Fruit fly (Drosophila melanogaster): Measurements from ENCODE around the gene GlyRS.

DNA sequence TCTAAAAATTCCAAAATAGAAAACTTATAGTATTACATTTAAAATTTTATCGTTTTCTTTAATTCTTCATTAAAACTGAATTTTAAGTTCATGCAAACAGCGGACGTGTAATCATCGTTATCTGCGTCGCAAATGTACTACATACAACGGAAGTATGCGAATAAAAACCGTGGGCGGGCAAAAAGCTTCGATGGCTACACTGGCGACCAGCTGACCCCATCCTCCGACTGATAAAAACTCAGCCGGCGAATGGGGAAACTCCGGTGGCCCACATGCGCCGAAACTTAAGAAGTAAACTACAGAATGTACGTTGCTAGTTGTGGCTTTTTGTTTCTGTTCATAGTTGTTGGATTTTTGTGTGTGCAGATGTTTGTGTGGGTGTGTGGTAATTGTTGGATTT, 42.8 kb downstream of the GlyRS start:
- no peak for TF ChIP-seq CTCF (optimal IDR thresholded peaks at IDR 0.05)
- no peak for TF ChIP-seq CG8478 (optimal IDR thresholded peaks at IDR 0.05)
